Fruit fly (Drosophila melanogaster) whole organism, prepupa: ENCODE results near the gene ORMDL.

Source experiments
- CG1621 ChIP-seq: fragments of 200-800 bp; sonication (Bioruptor generic); optimal IDR thresholded peaks from 3 replicates; lab custom pipeline; 2018; ENCODE audit warnings: missing biosample characterization, mild to moderate bottlenecking, missing genetic modification characterization
- Ets21C ChIP-seq: fragments of 200-800 bp; sonication (Bioruptor generic); optimal IDR thresholded peaks from 3 replicates; lab custom pipeline; 2016; ENCODE audit warnings: missing biosample characterization, missing genetic modification characterization
- Sox14 ChIP-seq: fragments of 200-800 bp; sonication (Bioruptor generic); optimal IDR thresholded peaks from 3 replicates; lab custom pipeline; 2016; ENCODE audit warnings: missing biosample characterization, missing genetic modification characterization

DNA sequence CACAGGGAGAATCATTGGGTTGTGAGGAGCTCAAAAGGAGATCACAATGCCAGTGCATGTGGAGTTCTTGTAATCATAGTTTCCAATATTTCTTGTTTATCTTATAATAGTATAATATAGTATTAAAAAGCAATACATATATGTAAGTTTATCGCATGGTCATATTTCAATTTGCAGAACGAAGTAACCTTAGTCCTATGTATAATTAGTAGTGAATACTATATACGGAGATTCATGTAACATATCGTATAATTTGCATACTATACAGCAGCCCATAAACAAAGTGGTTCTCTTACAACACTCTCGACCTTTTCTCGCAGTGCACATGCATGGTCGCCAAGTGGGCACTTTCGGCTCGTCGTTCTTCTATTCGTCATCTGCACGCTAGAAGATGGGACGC lies 32.8 kb upstream of the ORMDL start:
- TF ChIP-seq CG1621 (no peak), Sox14 (GFP tag; lab: Kevin White, UChicago) (no peak), Ets21C (GFP tag; lab: Kevin White, UChicago) (no peak)
